Worm (Caenorhabditis elegans) whole organism, late embryonic: Measurements from ENCODE around the gene F56C9.10.
A peak's percentile ranks its signal among the peaks of the same experiment; 100 is the strongest.

Source experiments
- Y22D7AL.16 ChIP-seq: sonication (generic microtip); optimal IDR thresholded peaks from 2 replicates; lab custom pipeline; 2016; ENCODE audit warnings: missing genetic modification characterization, missing compliant biosample characterization
- ahr-1 ChIP-seq: sonication (generic microtip); optimal IDR thresholded peaks from 2 replicates; lab custom pipeline; 2016; ENCODE audit warnings: missing genetic modification characterization, missing compliant biosample characterization
- ceh-2 ChIP-seq: sonication (generic microtip); optimal IDR thresholded peaks from 2 replicates; lab custom pipeline; 2016; ENCODE audit warnings: missing genotype, missing genetic modification characterization, missing compliant biosample characterization
- ceh-24 ChIP-seq: sonication (generic microtip); optimal IDR thresholded peaks from 2 replicates; lab custom pipeline; 2016; ENCODE audit warnings: mild to moderate bottlenecking, missing genetic modification characterization, missing compliant biosample characterization
- ceh-30 ChIP-seq: fragments of 150-350 bp; optimal IDR thresholded peaks from 2 replicates; lab custom pipeline; 2014; ENCODE audit warnings: missing biosample characterization, missing genetic modification characterization
- ceh-48 ChIP-seq: sonication (generic microtip); optimal IDR thresholded peaks from 2 replicates; lab custom pipeline; 2016; ENCODE audit warnings: missing genetic modification characterization, inconsistent platforms, missing compliant biosample characterization
- che-1 ChIP-seq: sonication (generic microtip); optimal IDR thresholded peaks from 2 replicates; lab custom pipeline; 2016; ENCODE audit warnings: mild to moderate bottlenecking, missing genetic modification characterization, missing compliant biosample characterization
- dmd-4 ChIP-seq: sonication (generic microtip); optimal IDR thresholded peaks from 2 replicates; lab custom pipeline; 2016; ENCODE audit warnings: borderline replicate concordance, missing genetic modification characterization, missing compliant biosample characterization
- elt-4 ChIP-seq: sonication (generic microtip); optimal IDR thresholded peaks from 2 replicates; lab custom pipeline; 2016; ENCODE audit warnings: missing genetic modification characterization, missing compliant biosample characterization
- eyg-1 ChIP-seq: sonication (generic microtip); optimal IDR thresholded peaks from 2 replicates; lab custom pipeline; 2016; ENCODE audit warnings: missing genotype, missing genetic modification characterization, missing compliant biosample characterization
- fkh-10 ChIP-seq: fragments of 150-350 bp; optimal IDR thresholded peaks from 2 replicates; lab custom pipeline; 2014; ENCODE audit warnings: missing biosample characterization, missing genetic modification reagents, missing genetic modification characterization
- fkh-6 ChIP-seq: sonication (generic microtip); optimal IDR thresholded peaks from 2 replicates; lab custom pipeline; 2016; ENCODE audit warnings: missing genetic modification characterization, missing compliant biosample characterization
- hlh-13 ChIP-seq: fragments of 200-800 bp; sonication (Bioruptor generic); optimal IDR thresholded peaks from 2 replicates; lab custom pipeline; 2018; ENCODE audit warnings: mild to moderate bottlenecking, missing genetic modification characterization, missing compliant biosample characterization
- hlh-15 ChIP-seq: sonication (generic microtip); optimal IDR thresholded peaks from 2 replicates; lab custom pipeline; 2016; ENCODE audit warnings: missing genetic modification characterization, missing compliant biosample characterization
- lim-6 ChIP-seq: sonication (generic microtip); optimal IDR thresholded peaks from 2 replicates; lab custom pipeline; 2016; ENCODE audit warnings: missing genetic modification characterization, missing compliant biosample characterization
- lin-11 ChIP-seq: fragments of 200-800 bp; sonication (Bioruptor generic); optimal IDR thresholded peaks from 2 replicates; lab custom pipeline; 2018; ENCODE audit warnings: mild to moderate bottlenecking, missing genetic modification characterization, missing compliant biosample characterization
- madf-2 ChIP-seq: sonication (generic microtip); optimal IDR thresholded peaks from 2 replicates; lab custom pipeline; 2017; ENCODE audit warnings: missing genetic modification characterization, missing compliant biosample characterization
- nhr-11 ChIP-seq: fragments of 150-350 bp; optimal IDR thresholded peaks from 2 replicates; lab custom pipeline; 2014; ENCODE audit warnings: missing biosample characterization, missing genetic modification characterization
- odd-2 ChIP-seq: sonication (generic microtip); optimal IDR thresholded peaks from 2 replicates; lab custom pipeline; 2017; ENCODE audit warnings: antibody characterized with exemption, mild to moderate bottlenecking, missing genetic modification characterization, missing compliant biosample characterization
- pat-9 ChIP-seq: fragments of 200-800 bp; sonication (Bioruptor generic); optimal IDR thresholded peaks from 2 replicates; lab custom pipeline; 2018; ENCODE audit warnings: mild to moderate bottlenecking, missing genetic modification characterization, moderate library complexity, missing compliant biosample characterization
- pax-1 ChIP-seq: fragments of 150-350 bp; optimal IDR thresholded peaks from 2 replicates; lab custom pipeline; 2014; ENCODE audit warnings: missing biosample characterization, missing genetic modification characterization
- pha-2 ChIP-seq: sonication (generic microtip); optimal IDR thresholded peaks from 2 replicates; lab custom pipeline; 2017; ENCODE audit warnings: mild to moderate bottlenecking, missing genetic modification characterization, missing compliant biosample characterization
- pqm-1 ChIP-seq: sonication (generic microtip); optimal IDR thresholded peaks from 2 replicates; lab custom pipeline; 2016; ENCODE audit warnings: missing genetic modification characterization, missing compliant biosample characterization
- ref-2 ChIP-seq: sonication (generic microtip); optimal IDR thresholded peaks from 2 replicates; lab custom pipeline; 2016; ENCODE audit warnings: missing genetic modification characterization, missing compliant biosample characterization
- rnt-1 ChIP-seq: sonication (generic microtip); optimal IDR thresholded peaks from 2 replicates; lab custom pipeline; 2016; ENCODE audit warnings: missing genetic modification characterization, missing compliant biosample characterization
- syd-9 ChIP-seq: sonication (generic microtip); optimal IDR thresholded peaks from 2 replicates; lab custom pipeline; 2016; ENCODE audit warnings: mild to moderate bottlenecking, missing genetic modification characterization, moderate library complexity, missing compliant biosample characterization
- tbx-7 ChIP-seq: sonication (generic microtip); optimal IDR thresholded peaks from 2 replicates; lab custom pipeline; 2016; ENCODE audit warnings: missing genotype, missing genetic modification characterization, missing compliant biosample characterization
- ttx-3 ChIP-seq: sonication (generic microtip); optimal IDR thresholded peaks from 2 replicates; lab custom pipeline; 2016; ENCODE audit warnings: missing genetic modification reagents, missing genetic modification characterization, missing compliant biosample characterization
- unc-3 ChIP-seq, 2 experiments: fragments of 200-800 bp in 1 of 2; sonication (Bioruptor generic) in 1 of 2; sonication (generic microtip) in 1 of 2; conservative IDR thresholded peaks in 1 of 2; optimal IDR thresholded peaks in 1 of 2; 2 replicates each; pipeline versions ENCODE4 v1.3.6 to Lab custom; 2016 to 2022; ENCODE audit warnings: missing compliant biosample characterization in 2 of 2, missing genetic modification characterization in 2 of 2, missing genetic modification reagents in 1 of 2
- unc-42 ChIP-seq: sonication (generic microtip); optimal IDR thresholded peaks from 2 replicates; lab custom pipeline; 2016; ENCODE audit warnings: missing genotype, missing genetic modification characterization, missing compliant biosample characterization
- unc-55 ChIP-seq: sonication (generic microtip); optimal IDR thresholded peaks from 2 replicates; lab custom pipeline; 2017; ENCODE audit warnings: missing biosample characterization, missing genetic modification reagents, missing genetic modification characterization

Gene F56C9.10

DNA sequence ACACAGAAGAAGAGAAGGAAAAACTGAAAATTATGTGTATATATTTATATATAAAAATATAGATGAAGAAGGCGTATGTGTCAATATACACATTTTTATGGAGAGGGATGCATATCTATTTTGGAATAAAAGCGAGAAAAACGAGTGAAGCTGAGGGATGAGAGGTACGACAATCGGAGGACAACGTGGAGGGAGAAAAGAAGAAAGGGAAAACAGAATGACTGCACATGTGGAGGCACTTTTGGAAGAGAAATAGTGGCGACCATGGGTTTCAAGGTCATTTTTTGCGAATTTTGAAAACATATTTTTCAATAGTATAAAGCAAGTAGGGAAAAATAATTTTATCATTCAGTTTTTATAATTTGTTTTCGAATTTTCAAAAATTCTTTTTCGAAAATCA is 42.5 kb downstream of the F56C9.10 start:
- TF ChIP-seq ahr-1 (tag; lab: Kevin White, UChicago) (no peak), unc-55 (GFP tag; lab: Kevin White, UChicago) (peak; percentile 10)
- TF ChIP-seq, all 69 proteins: peak for 1

DNA sequence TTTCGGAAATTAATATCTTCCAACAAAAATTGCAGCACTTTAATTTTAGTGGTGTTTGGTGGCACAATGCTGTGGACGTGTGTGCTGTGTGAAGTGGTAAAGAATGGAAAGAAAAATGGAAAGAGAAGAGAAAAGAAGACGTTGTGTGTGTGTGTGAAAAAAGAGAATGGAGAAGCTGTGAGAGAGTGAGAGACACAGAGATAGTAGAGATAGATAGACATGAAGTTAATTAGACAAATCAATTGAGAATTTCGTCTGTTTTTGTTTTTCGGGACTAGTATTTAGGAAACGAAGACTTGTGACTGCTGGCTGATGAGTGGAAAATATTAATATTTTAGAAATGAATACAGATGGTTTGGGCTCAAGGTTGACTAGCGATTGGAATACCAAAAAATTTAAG is 43.9 kb downstream of the F56C9.10 start:
- TF ChIP-seq unc-42 (peak; percentile 48), lin-11 (tag; lab: Kevin White, UChicago) (no peak)

DNA sequence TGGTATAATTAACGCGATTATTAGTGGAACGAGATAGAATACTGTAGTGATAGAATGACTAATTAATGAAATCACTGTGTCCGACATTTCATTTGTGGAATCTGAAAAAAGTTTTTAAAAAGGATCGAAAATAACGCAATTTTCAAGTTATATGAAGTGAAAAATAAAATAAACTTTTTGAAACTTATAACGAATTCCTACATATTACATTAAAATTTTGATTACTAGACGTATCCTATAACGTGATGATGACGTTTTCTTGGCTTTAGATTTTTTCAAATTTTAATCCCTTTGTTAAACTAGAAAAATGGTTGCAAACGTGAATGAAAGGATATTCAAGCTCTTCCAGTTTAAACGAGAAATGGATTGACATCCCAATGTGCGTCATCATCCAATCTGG is 44.7 kb downstream of the F56C9.10 start, which contains the start of gene algn-11:
Gene algn-11 (minus strand): TSS at position 101 of the 400 bp plus-strand sequence.
- no peak for TF ChIP-seq fkh-10 (GFP tag; lab: Kevin White, UChicago)
- TF ChIP-seq ceh-30 (tag; lab: Kevin White, UChicago) = no peak
- no peak for TF ChIP-seq ref-2 (tag; lab: Kevin White, UChicago)
- no peak for TF ChIP-seq dmd-4 (tag; lab: Kevin White, UChicago)
- TF ChIP-seq ceh-2 (tag; lab: Kevin White, UChicago) = no peak
- TF ChIP-seq ttx-3 = no peak
- TF ChIP-seq nhr-11 = no peak
- no peak for TF ChIP-seq pqm-1 (tag; lab: Kevin White, UChicago)
- TF ChIP-seq elt-4 = no peak
- no peak for TF ChIP-seq syd-9 (tag; lab: Kevin White, UChicago)
- no peak for TF ChIP-seq hlh-15 (tag; lab: Kevin White, UChicago)
- no peak for TF ChIP-seq madf-2 (tag; lab: Kevin White, UChicago)
- no peak for TF ChIP-seq tbx-7 (tag; lab: Kevin White, UChicago)
- TF ChIP-seq Y22D7AL.16 = no peak
- TF ChIP-seq hlh-13 (GFP tag; lab: Kevin White, UChicago) = no peak
- no peak for TF ChIP-seq eyg-1 (tag; lab: Kevin White, UChicago)
- TF ChIP-seq ceh-48 (tag; lab: Kevin White, UChicago) = no peak
- TF ChIP-seq rnt-1 (tag; lab: Kevin White, UChicago) = no peak
- no peak for TF ChIP-seq pat-9
- TF ChIP-seq, all 69 proteins: peak for 0

DNA sequence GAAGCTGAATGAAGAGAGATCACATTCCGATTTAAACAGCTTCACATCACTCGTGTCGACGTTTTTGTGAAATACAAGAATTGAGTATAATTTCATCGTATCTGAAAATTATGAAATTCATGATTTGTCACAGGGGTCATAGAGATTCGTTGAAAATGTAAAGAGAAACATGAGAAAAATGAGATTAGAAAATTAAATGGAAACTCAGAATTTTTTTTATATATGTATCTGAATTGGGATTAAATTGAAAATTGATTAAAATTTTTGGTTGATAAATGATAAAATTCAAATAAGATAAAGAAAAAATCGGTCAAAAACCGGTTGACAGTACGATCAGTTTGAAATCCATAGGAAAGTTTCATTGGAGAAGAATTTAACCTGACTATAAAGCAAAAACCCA is 47.6 kb downstream of the F56C9.10 start, which contains the start of gene ykt-6:
Gene ykt-6 (minus strand): TSS at position 101 of the 400 bp plus-strand sequence.
- no peak for TF ChIP-seq elt-4
- no peak for TF ChIP-seq che-1 (tag; lab: Kevin White, UChicago)
- TF ChIP-seq pqm-1 (tag; lab: Kevin White, UChicago) = no peak
- TF ChIP-seq fkh-10 (GFP tag; lab: Kevin White, UChicago) = no peak
- no peak for TF ChIP-seq lin-11 (tag; lab: Kevin White, UChicago)
- TF ChIP-seq fkh-6 = no peak
- no peak for TF ChIP-seq unc-3 (GFP tag; conservative IDR thresholded peaks at IDR 0.05; lab: Robert Waterston, UW)
- TF ChIP-seq unc-3 (tag; optimal IDR thresholded peaks at IDR 0.05; lab: Kevin White, UChicago) = no peak
- no peak for TF ChIP-seq ceh-24 (tag; lab: Kevin White, UChicago)
- no peak for TF ChIP-seq odd-2
- TF ChIP-seq ceh-30 (tag; lab: Kevin White, UChicago) = no peak
- TF ChIP-seq, all 69 proteins: peak for 0

DNA sequence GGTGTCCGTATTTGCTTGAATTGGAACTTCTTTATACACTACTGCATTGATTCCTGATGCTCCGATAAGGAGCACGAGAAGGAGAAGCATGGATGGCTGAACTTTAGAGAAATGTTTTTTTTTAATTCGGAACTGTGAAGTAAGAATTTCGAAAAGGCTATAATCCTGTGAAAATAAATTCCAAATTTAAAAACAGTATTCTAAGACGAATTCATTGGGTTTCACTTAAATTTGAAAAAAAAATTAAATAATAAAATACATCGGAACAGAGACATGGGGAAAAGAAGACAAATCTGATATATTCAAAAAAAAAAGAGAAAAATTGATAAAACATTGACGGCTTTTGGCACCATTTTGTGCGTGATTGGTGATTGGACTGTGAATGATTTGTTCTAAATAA is 49.3 kb downstream of the F56C9.10 start, which contains the start of gene pho-5:
Gene pho-5 (minus strand): TSS at position 101 of the 400 bp plus-strand sequence.
- TF ChIP-seq fkh-6 (no peak), pax-1 (tag; lab: Kevin White, UChicago) (no peak), pha-2 (tag; lab: Kevin White, UChicago) (no peak), lim-6 (tag; lab: Kevin White, UChicago) (no peak)
- TF ChIP-seq, all 69 proteins: peak for 0

DNA sequence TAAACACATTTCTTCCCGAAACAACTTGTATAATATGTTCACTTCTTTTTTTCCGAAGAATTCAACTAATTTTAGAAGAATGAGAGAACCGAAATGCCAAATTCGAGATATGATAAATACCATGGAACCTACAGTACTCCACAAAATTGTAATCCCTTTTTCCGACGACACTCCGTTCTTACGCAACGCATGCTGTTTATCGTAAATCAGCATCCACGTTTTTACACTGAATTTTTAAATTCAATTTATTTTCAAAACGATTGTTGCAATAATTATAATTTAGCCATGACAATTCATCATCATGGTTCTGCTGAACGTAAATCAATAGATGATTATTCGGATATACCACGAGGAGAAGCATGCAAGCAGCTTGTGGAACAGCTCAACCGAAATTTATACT is 53.9 kb downstream of the F56C9.10 start, which contains the start of gene B0361.3:
Gene B0361.3 (plus strand): TSS at position 284 of the 400 bp plus-strand sequence.
- peak; percentile 2 for TF ChIP-seq unc-42
- TF ChIP-seq ceh-24 (tag; lab: Kevin White, UChicago) = no peak
